Worm (Caenorhabditis elegans): ENCODE data around the gene nmad-1.

nmad-1 gene

ce11 chrIII:5565699-5566098 lies 11.0 kb upstream of the nmad-1 start (continued):
- TF ChIP-seq lir-3 (tag; optimal IDR thresholded peaks at IDR 0.05; ENCODE audit: poor library complexity) (no peak), nhr-28 (tag; optimal IDR thresholded peaks at IDR 0.05) (no peak), nhr-20 (tag; optimal IDR thresholded peaks at IDR 0.05) (no peak), nhr-85 (tag) (no peak), ztf-11 (tag; optimal IDR thresholded peaks at IDR 0.05) (no peak), skn-1 (tag; optimal IDR thresholded peaks at IDR 0.05) (no peak), lin-14 (GFP tag; optimal IDR thresholded peaks at IDR 0.05) (peak; percentile 28), ama-1 (optimal IDR thresholded peaks at IDR 0.05) (no peak), lin-39 (tag; optimal IDR thresholded peaks at IDR 0.05) (no peak), elt-2 (tag; optimal IDR thresholded peaks at IDR 0.05) (no peak), pag-3 (tag; optimal IDR thresholded peaks at IDR 0.05; ENCODE audit: borderline replicate concordance, insufficient read depth) (peak; percentile 89), ets-5 (GFP tag; IDR thresholded peaks at IDR 0.05) (no peak), nhr-71 (tag; optimal IDR thresholded peaks at IDR 0.05) (peak; percentile 33), ces-1 (GFP tag; optimal IDR thresholded peaks at IDR 0.05) (no peak), unc-30 (tag; optimal IDR thresholded peaks at IDR 0.05) (no peak), unc-86 (tag; optimal IDR thresholded peaks at IDR 0.05) (no peak), C16A3.4 (tag; optimal IDR thresholded peaks at IDR 0.05) (no peak), irx-1 (tag; optimal IDR thresholded peaks at IDR 0.05) (no peak), fkh-8 (tag; optimal IDR thresholded peaks at IDR 0.05) (no peak), ceh-8 (GFP tag; optimal IDR thresholded peaks at IDR 0.05) (no peak), nhr-77 (tag; optimal IDR thresholded peaks at IDR 0.05) (no peak), tlp-1 (tag; optimal IDR thresholded peaks at IDR 0.05) (no peak), nhr-19 (GFP tag; conservative IDR thresholded peaks at IDR 0.05) (peak; percentile 13; the same call in 1 of the 2 replicates), ceh-90 (tag; optimal IDR thresholded peaks at IDR 0.05) (no peak), ceh-88 (GFP tag; IDR thresholded peaks at IDR 0.05) (no peak), nhr-76 (tag; optimal IDR thresholded peaks at IDR 0.05) (no peak), sox-4 (tag; optimal IDR thresholded peaks at IDR 0.05) (no peak), alr-1 (tag; optimal IDR thresholded peaks at IDR 0.05; ENCODE audit: borderline replicate concordance) (no peak), jun-1 (tag; optimal IDR thresholded peaks at IDR 0.05) (no peak), blmp-1 (tag; optimal IDR thresholded peaks at IDR 0.05) (no peak), xbp-1 (tag; optimal IDR thresholded peaks at IDR 0.05) (no peak), nhr-11 (tag; optimal IDR thresholded peaks at IDR 0.05) (no peak), unc-62 (GFP tag; optimal IDR thresholded peaks at IDR 0.05) (no peak), isw-1 (GFP tag; IDR thresholded peaks at IDR 0.05) (no peak), elt-3 (tag; optimal IDR thresholded peaks at IDR 0.05) (no peak), sup-37 (GFP tag; optimal IDR thresholded peaks at IDR 0.05) (no peak), ceh-82 (tag; optimal IDR thresholded peaks at IDR 0.05) (no peak)

- TF ChIP-seq rnt-1 (tag; optimal IDR thresholded peaks at IDR 0.05) (peak; percentile 65), xbp-1 (tag; optimal IDR thresholded peaks at IDR 0.05) (peak; percentile 2), fkh-10 (GFP tag; optimal IDR thresholded peaks at IDR 0.05) (no peak), lsy-2 (tag; optimal IDR thresholded peaks at IDR 0.05) (peak in 1 of 2 experiments; percentile 32), ets-5 (GFP tag; IDR thresholded peaks at IDR 0.05) (no peak), pqm-1 (tag; optimal IDR thresholded peaks at IDR 0.05) (no peak), hpl-2 (GFP tag; optimal IDR thresholded peaks at IDR 0.05) (no peak), nhr-20 (tag; optimal IDR thresholded peaks at IDR 0.05) (peak; percentile 40), ceh-63 (GFP tag; optimal IDR thresholded peaks at IDR 0.05) (no peak), C34B4.2 (tag; optimal IDR thresholded peaks at IDR 0.05) (no peak), ztf-4 (tag; optimal IDR thresholded peaks at IDR 0.05) (no peak), C04F5.9 (tag; optimal IDR thresholded peaks at IDR 0.05) (no peak), ceh-8 (GFP tag; optimal IDR thresholded peaks at IDR 0.05) (no peak), mdl-1 (tag; optimal IDR thresholded peaks at IDR 0.05) (no peak), unc-86 (tag; optimal IDR thresholded peaks at IDR 0.05) (no peak), efl-3 (GFP tag; optimal IDR thresholded peaks at IDR 0.05) (no peak), hlh-4 (tag; optimal IDR thresholded peaks at IDR 0.05) (no peak), vab-15 (tag; optimal IDR thresholded peaks at IDR 0.05) (no peak), ama-1 (optimal IDR thresholded peaks at IDR 0.05) (peak; percentile 32), nhr-237 (tag; optimal IDR thresholded peaks at IDR 0.05) (no peak), swsn-7 (tag; optimal IDR thresholded peaks at IDR 0.05) (no peak), nhr-11 (tag; optimal IDR thresholded peaks at IDR 0.05) (no peak), mef-2 (tag; optimal IDR thresholded peaks at IDR 0.05) (no peak), ceh-90 (tag; optimal IDR thresholded peaks at IDR 0.05) (no peak), fkh-8 (tag; optimal IDR thresholded peaks at IDR 0.05) (no peak), Y116A8C.19 (tag; optimal IDR thresholded peaks at IDR 0.05; ENCODE audit: borderline replicate concordance) (no peak)
Observed at ce11 chrIII:5564799-5565198, 10.1 kb upstream of the nmad-1 start, which contains the start of gene mlc-3. mlc-3 (plus strand) TSS chrIII:5565025.
